Worm (Caenorhabditis elegans) whole organism, L2 larva: Measurements from ENCODE around the gene xnd-1.

Experiments used
- alr-1 ChIP-seq: fragments of 150-350 bp; optimal IDR thresholded peaks from 2 replicates; lab custom pipeline; 2014; ENCODE audit warnings: missing biosample characterization, missing genetic modification characterization
- ama-1 ChIP-seq: fragments of 150-350 bp; optimal IDR thresholded peaks from 2 replicates; lab custom pipeline; 2018; ENCODE audit warnings: inconsistent platforms
- elt-1 ChIP-seq: fragments of 150-350 bp; optimal IDR thresholded peaks from 2 replicates; lab custom pipeline; 2014; ENCODE audit warnings: missing biosample characterization, missing genetic modification characterization
- fos-1 ChIP-seq: fragments of 150-350 bp; optimal IDR thresholded peaks from 2 replicates; lab custom pipeline; 2014; ENCODE audit warnings: missing biosample characterization, missing genetic modification characterization
- lsy-2 ChIP-seq, 2 experiments: fragments of 150-350 bp in 1 of 2; sonication (generic microtip) in 1 of 2; optimal IDR thresholded peaks; 2 replicates each; lab custom pipeline; 2014 to 2017; ENCODE audit warnings: missing biosample characterization in 2 of 2, missing genetic modification characterization in 2 of 2
- nhr-10 ChIP-seq: sonication (generic microtip); optimal IDR thresholded peaks from 2 replicates; lab custom pipeline; 2017; ENCODE audit warnings: missing biosample characterization, missing genetic modification characterization
- nhr-21 ChIP-seq: fragments of 150-350 bp; optimal IDR thresholded peaks from 2 replicates; lab custom pipeline; 2014; ENCODE audit warnings: missing biosample characterization, missing genetic modification characterization
- unc-62 ChIP-seq: fragments of 150-350 bp; optimal IDR thresholded peaks from 2 replicates; lab custom pipeline; 2014; ENCODE audit warnings: missing biosample characterization, missing genetic modification reagents, missing genetic modification characterization
- ztf-11 ChIP-seq: sonication (generic microtip); optimal IDR thresholded peaks from 2 replicates; lab custom pipeline; 2017; ENCODE audit warnings: missing biosample characterization, missing genetic modification characterization
- ztf-4 ChIP-seq: fragments of 150-350 bp; optimal IDR thresholded peaks from 2 replicates; lab custom pipeline; 2014; ENCODE audit warnings: missing biosample characterization, missing genetic modification characterization

DNA sequence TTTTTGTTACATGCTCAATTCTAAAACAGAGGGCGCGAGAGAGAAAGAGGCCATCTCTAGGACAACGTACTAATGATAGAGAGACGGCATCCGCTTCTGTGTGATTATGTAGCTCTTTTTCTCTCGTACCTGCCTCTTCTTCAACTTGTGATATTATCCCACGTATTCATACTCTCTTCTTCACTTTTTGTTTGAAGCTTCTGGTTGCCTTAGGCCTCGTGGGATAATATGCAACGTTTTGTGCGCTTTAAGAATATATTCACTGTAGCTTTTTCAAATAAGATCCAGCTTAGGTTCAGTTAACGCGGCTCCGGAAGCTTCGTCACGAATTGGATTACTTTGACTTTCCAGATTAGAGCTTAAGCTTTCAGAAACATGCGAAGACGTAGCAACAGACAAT, 21.5 kb upstream of the xnd-1 start, which contains the start of the genes F56D2.8 and uev-2:
- no peak for TF ChIP-seq ama-1 (lab: Kevin White, UChicago)
- TF ChIP-seq lsy-2 (tag; optimal IDR thresholded peaks at IDR 0.05; lab: Kevin White, UChicago) = no peak
- TF ChIP-seq elt-1 (tag; lab: Kevin White, UChicago) = no peak
- TF ChIP-seq alr-1 (tag; lab: Kevin White, UChicago) = no peak
- no peak for TF ChIP-seq nhr-10 (tag; lab: Kevin White, UChicago)
- no peak for TF ChIP-seq nhr-21 (tag; lab: Kevin White, UChicago)
- no peak for TF ChIP-seq ztf-4 (tag; lab: Kevin White, UChicago)
- TF ChIP-seq fos-1 (tag; lab: Kevin White, UChicago) = no peak
- TF ChIP-seq unc-62 (GFP tag; lab: Kevin White, UChicago) = no peak
- TF ChIP-seq ztf-11 (tag; lab: Kevin White, UChicago) = no peak
